Worm (Caenorhabditis elegans) whole organism, young adult: Measurements from ENCODE around the gene Y38C1AA.1.
A peak's percentile ranks its signal among the peaks of the same experiment; 100 is the strongest.

Experiments
- B0336.3 ChIP-seq: fragments of 200-800 bp; sonication (Bioruptor generic); IDR thresholded peaks from 2 replicates; pipeline ENCODE4 v1.3.6; 2022; ENCODE audit warnings: missing genetic modification characterization, missing compliant biosample characterization
- D2030.7 ChIP-seq: fragments of 200-800 bp; sonication (Bioruptor generic); IDR thresholded peaks from 2 replicates; pipeline ENCODE4 v1.3.6; 2022; ENCODE audit warnings: missing genetic modification reagents, missing genetic modification characterization, missing compliant biosample characterization
- F10E7.11 ChIP-seq: sonication (generic microtip); optimal IDR thresholded peaks from 2 replicates; lab custom pipeline; 2017; ENCODE audit warnings: mild to moderate bottlenecking, missing genetic modification characterization, moderate library complexity, missing compliant biosample characterization
- F22D6.2 ChIP-seq: sonication (generic microtip); optimal IDR thresholded peaks from 2 replicates; lab custom pipeline; 2016; ENCODE audit warnings: mild to moderate bottlenecking, missing genetic modification characterization, missing compliant biosample characterization
- F39B2.1 ChIP-seq: fragments of 200-800 bp; sonication (Bioruptor generic); IDR thresholded peaks from 2 replicates; pipeline ENCODE4 v1.3.6; 2022; ENCODE audit warnings: missing genetic modification reagents, missing genetic modification characterization, missing compliant biosample characterization
- F57A8.1 ChIP-seq: fragments of 200-800 bp; sonication (Bioruptor generic); optimal IDR thresholded peaks from 2 replicates; lab custom pipeline; 2018; ENCODE audit warnings: mild to moderate bottlenecking, missing genetic modification characterization, moderate library complexity, missing compliant biosample characterization
- F57C9.4 ChIP-seq: sonication (generic microtip); optimal IDR thresholded peaks from 2 replicates; lab custom pipeline; 2017; ENCODE audit warnings: mild to moderate bottlenecking, missing genetic modification characterization, missing compliant biosample characterization
- T26A5.8 ChIP-seq: sonication (generic microtip); optimal IDR thresholded peaks from 2 replicates; lab custom pipeline; 2016; ENCODE audit warnings: missing genetic modification characterization, missing compliant biosample characterization
- ZK185.1 ChIP-seq: sonication (generic microtip); optimal IDR thresholded peaks from 2 replicates; lab custom pipeline; 2016; ENCODE audit warnings: mild to moderate bottlenecking, missing genetic modification characterization, missing compliant biosample characterization; ENCODE audit not compliant: poor library complexity, severe bottlenecking
- akir-1 ChIP-seq: fragments of 200-800 bp; sonication (Bioruptor generic); optimal IDR thresholded peaks from 2 replicates; lab custom pipeline; 2018; ENCODE audit warnings: mild to moderate bottlenecking, missing genetic modification characterization, moderate library complexity, missing compliant biosample characterization
- ama-1 ChIP-seq, 3 experiments: fragments of 150-350 bp in 1 of 3; sonication (generic microtip) in 2 of 3; optimal IDR thresholded peaks; 2 replicates each; lab custom pipeline; 2014 to 2018; ENCODE audit warnings: missing biosample characterization in 2 of 3, missing genetic modification characterization in 2 of 3, missing genetic modification reagents in 2 of 3
- aptf-2 ChIP-seq: fragments of 200-800 bp; sonication (Bioruptor generic); conservative IDR thresholded peaks from 2 replicates; pipeline ENCODE4 v1.3.6; 2022; ENCODE audit warnings: missing genetic modification reagents, missing genetic modification characterization, missing compliant biosample characterization
- aptf-3 ChIP-seq: fragments of 200-800 bp; sonication (Bioruptor generic); IDR thresholded peaks from 2 replicates; pipeline ENCODE4 v1.3.6; 2022; ENCODE audit warnings: missing genetic modification characterization, missing compliant biosample characterization
- attf-5 ChIP-seq: fragments of 200-800 bp; sonication (Bioruptor generic); optimal IDR thresholded peaks from 2 replicates; lab custom pipeline; 2018; ENCODE audit warnings: mild to moderate bottlenecking, missing genetic modification characterization, missing compliant biosample characterization
- attf-6 ChIP-seq: fragments of 200-800 bp; sonication (Bioruptor generic); IDR thresholded peaks from 2 replicates; pipeline ENCODE4 v1.3.6; 2022; ENCODE audit warnings: missing genetic modification reagents, missing genetic modification characterization, missing compliant biosample characterization
- ccch-3 ChIP-seq: fragments of 200-800 bp; sonication (Bioruptor generic); optimal IDR thresholded peaks from 2 replicates; lab custom pipeline; 2018; ENCODE audit warnings: mild to moderate bottlenecking, missing genetic modification characterization, missing compliant biosample characterization
- ceh-40 ChIP-seq: fragments of 200-800 bp; sonication (Bioruptor generic); IDR thresholded peaks from 2 replicates; pipeline ENCODE4 v1.3.6; 2022; ENCODE audit warnings: missing genetic modification characterization, missing compliant biosample characterization
- chd-7 ChIP-seq: sonication (generic microtip); optimal IDR thresholded peaks from 2 replicates; lab custom pipeline; 2016; ENCODE audit warnings: mild to moderate bottlenecking, missing genetic modification characterization, moderate library complexity, missing compliant biosample characterization
- die-1 ChIP-seq: sonication (generic microtip); optimal IDR thresholded peaks from 2 replicates; lab custom pipeline; 2016; ENCODE audit warnings: missing genotype, mild to moderate bottlenecking, missing genetic modification characterization, missing compliant biosample characterization
- dox-1 ChIP-seq: fragments of 200-800 bp; sonication (Bioruptor generic); IDR thresholded peaks from 2 replicates; pipeline ENCODE4 v1.3.6; 2022; ENCODE audit warnings: missing genetic modification reagents, missing genetic modification characterization, missing compliant biosample characterization
- egl-18 ChIP-seq: fragments of 200-800 bp; sonication (Bioruptor generic); IDR thresholded peaks from 2 replicates; pipeline ENCODE4 v1.3.6; 2022; ENCODE audit warnings: missing genetic modification reagents, missing genetic modification characterization, missing compliant biosample characterization
- ets-4 ChIP-seq: fragments of 200-800 bp; sonication (Bioruptor generic); optimal IDR thresholded peaks from 2 replicates; lab custom pipeline; 2018; ENCODE audit warnings: mild to moderate bottlenecking, missing genetic modification characterization, missing compliant biosample characterization
- hlh-12 ChIP-seq: sonication (generic microtip); optimal IDR thresholded peaks from 2 replicates; lab custom pipeline; 2016; ENCODE audit warnings: missing genetic modification characterization, missing compliant biosample characterization
- hlh-26 ChIP-seq: fragments of 200-800 bp; sonication (Bioruptor generic); conservative IDR thresholded peaks from 2 replicates; pipeline ENCODE4 v1.3.6; 2022; ENCODE audit warnings: missing genetic modification reagents, missing genetic modification characterization, missing compliant biosample characterization
- hrde-1 ChIP-seq: sonication (generic microtip); optimal IDR thresholded peaks from 2 replicates; lab custom pipeline; 2016; ENCODE audit warnings: missing genetic modification characterization, mild to moderate bottlenecking, missing compliant biosample characterization, moderate library complexity, missing genotype, missing genetic modification reagents, borderline replicate concordance
- hsf-1 ChIP-seq: fragments of 200-800 bp; sonication (Bioruptor generic); IDR thresholded peaks from 2 replicates; pipeline ENCODE4 v1.3.6; 2022; ENCODE audit warnings: missing genetic modification reagents, missing genetic modification characterization, missing compliant biosample characterization
- lin-35 ChIP-seq, 3 experiments: fragments of 150-350 bp in 2 of 3; sonication (generic microtip) in 1 of 3; optimal IDR thresholded peaks; 2 replicates each; lab custom pipeline; 2014 to 2018; ENCODE audit warnings: missing biosample characterization in 3 of 3, missing genetic modification characterization in 3 of 3, missing genetic modification reagents in 3 of 3
- lin-40 ChIP-seq: sonication (generic microtip); optimal IDR thresholded peaks from 2 replicates; lab custom pipeline; 2016; ENCODE audit warnings: missing genetic modification characterization, mild to moderate bottlenecking, missing compliant biosample characterization, missing genotype, missing genetic modification reagents
- lin-54 ChIP-seq: fragments of 200-800 bp; sonication (Bioruptor generic); optimal IDR thresholded peaks from 2 replicates; lab custom pipeline; 2018; ENCODE audit warnings: mild to moderate bottlenecking, missing genetic modification characterization, missing compliant biosample characterization
- lsy-27 ChIP-seq: sonication (generic microtip); optimal IDR thresholded peaks from 2 replicates; lab custom pipeline; 2017; ENCODE audit warnings: missing genetic modification characterization, mild to moderate bottlenecking, missing compliant biosample characterization, antibody characterized with exemption, missing genotype, borderline replicate concordance; ENCODE audit not compliant: insufficient read depth
- mcd-1 ChIP-seq: fragments of 200-800 bp; sonication (Bioruptor generic); IDR thresholded peaks from 2 replicates; pipeline ENCODE4 v1.3.6; 2022; ENCODE audit warnings: missing genetic modification reagents, missing genetic modification characterization, missing compliant biosample characterization
- nfya-1 ChIP-seq: sonication (generic microtip); optimal IDR thresholded peaks from 2 replicates; lab custom pipeline; 2017; ENCODE audit warnings: antibody characterized with exemption, missing compliant biosample characterization, missing genetic modification characterization, borderline replicate concordance; ENCODE audit not compliant: insufficient read depth
- nhr-179 ChIP-seq: sonication (generic microtip); optimal IDR thresholded peaks from 2 replicates; lab custom pipeline; 2016; ENCODE audit warnings: mild to moderate bottlenecking, missing genetic modification characterization, missing compliant biosample characterization
- nhr-80 ChIP-seq: sonication (generic microtip); optimal IDR thresholded peaks from 2 replicates; lab custom pipeline; 2016; ENCODE audit warnings: missing genetic modification characterization, missing compliant biosample characterization
- nhr-90 ChIP-seq: sonication (generic microtip); optimal IDR thresholded peaks from 2 replicates; lab custom pipeline; 2016; ENCODE audit warnings: missing genotype, mild to moderate bottlenecking, missing genetic modification characterization, missing compliant biosample characterization
- sptf-2 ChIP-seq: fragments of 200-800 bp; sonication (Bioruptor generic); optimal IDR thresholded peaks from 2 replicates; lab custom pipeline; 2018; ENCODE audit warnings: mild to moderate bottlenecking, missing genetic modification characterization, missing compliant biosample characterization
- zim-3 ChIP-seq: sonication (generic microtip); optimal IDR thresholded peaks from 2 replicates; lab custom pipeline; 2017; ENCODE audit warnings: mild to moderate bottlenecking, missing genetic modification characterization, moderate library complexity, missing compliant biosample characterization
- ztf-26 ChIP-seq: sonication (generic microtip); optimal IDR thresholded peaks from 2 replicates; lab custom pipeline; 2017; ENCODE audit warnings: missing genetic modification characterization, missing compliant biosample characterization

Gene Y38C1AA.1

ce11 chrIV:210591-210990 is 2.6 kb downstream of the Y38C1AA.1 start (continued):
- no peak for TF ChIP-seq attf-6 (GFP tag; lab: Robert Waterston, UW)
- 0 out of 2 replicates have a peak, but pooled peaks have one; percentile 33 for TF ChIP-seq B0336.3 (GFP tag; lab: Robert Waterston, UW)
- no peak for TF ChIP-seq sptf-2 (GFP tag; lab: Kevin White, UChicago)
- no peak for TF ChIP-seq lsy-27 (tag; lab: Kevin White, UChicago)
- TF ChIP-seq ztf-26 = no peak
- no peak for TF ChIP-seq F39B2.1 (GFP tag; lab: Robert Waterston, UW)
- TF ChIP-seq die-1 = no peak
- TF ChIP-seq F57A8.1 = no peak
- TF ChIP-seq ceh-40 = no peak
- no peak for TF ChIP-seq nhr-179 (tag; lab: Kevin White, UChicago)
- peak; percentile 7 for TF ChIP-seq lin-54 (GFP tag; lab: Kevin White, UChicago)
- peak; percentile 87 for TF ChIP-seq nhr-80
- no peak for TF ChIP-seq T26A5.8
- no peak for TF ChIP-seq ccch-3
- no peak for TF ChIP-seq ets-4 (GFP tag; lab: Kevin White, UChicago)
- no peak for TF ChIP-seq ama-1 (optimal IDR thresholded peaks at IDR 0.05; lab: Kevin White, UChicago)
- no peak for TF ChIP-seq ama-1 (GFP tag; optimal IDR thresholded peaks at IDR 0.05; lab: Kevin White, UChicago)
- peak; percentile 66 for TF ChIP-seq attf-5
- TF ChIP-seq lin-40 (tag; lab: Kevin White, UChicago) = peak; percentile 38
- TF ChIP-seq ZK185.1 (tag; lab: Kevin White, UChicago) = no peak
- peak; percentile 57; the same call in 1 of the 2 replicates for TF ChIP-seq dox-1 (GFP tag; lab: Robert Waterston, UW)
- TF ChIP-seq aptf-3 = no peak
- TF ChIP-seq F22D6.2 (tag; lab: Kevin White, UChicago) = no peak
- no peak for TF ChIP-seq hrde-1 (tag; lab: Kevin White, UChicago)
- TF ChIP-seq nfya-1 (tag; lab: Kevin White, UChicago) = no peak
- no peak for TF ChIP-seq akir-1
- no peak for TF ChIP-seq F10E7.11
- TF ChIP-seq egl-18 (GFP tag; lab: Robert Waterston, UW) = no peak
- no peak for TF ChIP-seq nhr-90 (tag; lab: Kevin White, UChicago)
- TF ChIP-seq lin-35 (GFP tag; optimal IDR thresholded peaks at IDR 0.05; lab: Kevin White, UChicago) = no peak
- TF ChIP-seq F57C9.4 (tag; lab: Kevin White, UChicago) = no peak
- no peak for TF ChIP-seq aptf-2 (GFP tag; lab: Robert Waterston, UW)
- TF ChIP-seq chd-7 (tag; lab: Kevin White, UChicago) = no peak
- TF ChIP-seq hlh-26 (GFP tag; lab: Robert Waterston, UW) = no peak
- TF ChIP-seq hlh-12 (tag; lab: Kevin White, UChicago) = no peak

- peak; percentile 99 for TF ChIP-seq zim-3 (tag; lab: Kevin White, UChicago)
- TF ChIP-seq dox-1 (GFP tag; lab: Robert Waterston, UW) = peak; percentile 79
- TF ChIP-seq mcd-1 (GFP tag; lab: Robert Waterston, UW) = 0 out of 2 replicates have a peak, but pooled peaks have one; percentile 18
- TF ChIP-seq D2030.7 (GFP tag; lab: Robert Waterston, UW) = peak; percentile 44
Observed at ce11 chrIV:215723-216122, 7.7 kb downstream of the Y38C1AA.1 start.

DNA sequence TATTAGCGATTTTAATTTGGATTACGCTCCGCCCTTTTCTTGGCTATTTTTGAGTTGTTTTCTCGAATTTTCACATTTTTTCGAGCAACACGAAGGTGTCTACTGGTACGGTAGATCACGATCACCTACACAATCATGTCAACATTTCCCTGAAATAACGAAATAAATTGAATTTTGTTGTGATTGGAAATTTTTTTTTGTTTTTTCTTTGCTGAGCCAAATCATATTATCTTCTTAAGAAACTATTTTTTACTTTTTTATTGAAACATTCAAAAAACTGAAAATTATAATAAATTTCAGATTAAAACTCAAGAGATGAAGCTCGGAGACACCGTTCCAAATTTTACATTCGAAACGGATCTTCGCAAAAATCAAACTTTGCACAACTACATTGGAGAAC is 10.3 kb downstream of the Y38C1AA.1 start, which contains the start of gene prdx-6:
prdx-6 (plus strand) TSS at position 301 of the 400 bp plus-strand sequence.
- TF ChIP-seq hsf-1 = no peak
- TF ChIP-seq, all 124 proteins: peak for 0
